Fruit fly (Drosophila melanogaster) whole organism, embryonic: ENCODE data around the gene CG2321.

Experiments used
- B-H1 ChIP-seq: fragments of 200-800 bp; sonication (Bioruptor generic); IDR thresholded peaks from 3 replicates; pipeline ENCODE4 v1.3.6; 2022; ENCODE audit warnings: missing biosample characterization, missing genetic modification characterization
- C15 ChIP-seq: fragments of 200-800 bp; sonication (Bioruptor generic); IDR thresholded peaks from 3 replicates; pipeline ENCODE4 v1.3.6; 2022; ENCODE audit warnings: missing biosample characterization, missing genetic modification characterization
- CG10209 ChIP-seq: fragments of 200-800 bp; sonication (Bioruptor generic); optimal IDR thresholded peaks from 3 replicates; lab custom pipeline; 2017; ENCODE audit warnings: missing biosample characterization, mild to moderate bottlenecking, missing genetic modification characterization, missing genetic modification reagents
- CG10959 ChIP-seq: fragments of 200-800 bp; sonication (Bioruptor generic); IDR thresholded peaks from 2 replicates; pipeline ENCODE4 v1.3.6; 2022; ENCODE audit warnings: missing biosample characterization, missing genetic modification characterization
- CG10979 ChIP-seq: fragments of 200-800 bp; sonication (Bioruptor generic); optimal IDR thresholded peaks from 2 replicates; lab custom pipeline; 2018; ENCODE audit warnings: missing biosample characterization, mild to moderate bottlenecking, missing genetic modification characterization, moderate library complexity
- CG11456 ChIP-seq: fragments of 200-800 bp; sonication (Bioruptor generic); IDR thresholded peaks from 3 replicates; pipeline ENCODE4 v1.3.6; 2022; ENCODE audit warnings: missing biosample characterization, missing genetic modification characterization
- CG1233 ChIP-seq: fragments of 200-800 bp; sonication (Bioruptor generic); optimal IDR thresholded peaks from 4 replicates; lab custom pipeline; 2018; ENCODE audit warnings: missing biosample characterization, mild to moderate bottlenecking, missing genetic modification characterization
- CG14667 ChIP-seq: fragments of 200-800 bp; sonication (Bioruptor generic); IDR thresholded peaks from 2 replicates; pipeline ENCODE4 v1.3.6; 2022; ENCODE audit warnings: missing biosample characterization, missing genetic modification characterization
- CG14710 ChIP-seq: fragments of 200-800 bp; sonication (Bioruptor generic); optimal IDR thresholded peaks from 3 replicates; lab custom pipeline; 2019; ENCODE audit warnings: missing biosample characterization, mild to moderate bottlenecking, missing genetic modification characterization, moderate library complexity
- CG15601 ChIP-seq: fragments of 200-800 bp; sonication (Bioruptor generic); optimal IDR thresholded peaks from 3 replicates; lab custom pipeline; 2019; ENCODE audit warnings: missing biosample characterization, mild to moderate bottlenecking, missing genetic modification characterization, moderate library complexity
- CG17612 ChIP-seq: fragments of 200-800 bp; sonication (Bioruptor generic); IDR thresholded peaks from 2 replicates; pipeline ENCODE4 v1.3.6; 2022; ENCODE audit warnings: missing biosample characterization, missing genetic modification characterization
- CG2678 ChIP-seq: fragments of 200-800 bp; sonication (Bioruptor generic); optimal IDR thresholded peaks from 3 replicates; lab custom pipeline; 2019; ENCODE audit warnings: missing biosample characterization, mild to moderate bottlenecking, missing genetic modification characterization, moderate library complexity
- CG30403 ChIP-seq: fragments of 200-800 bp; sonication (Bioruptor generic); optimal IDR thresholded peaks from 3 replicates; lab custom pipeline; 2016; ENCODE audit warnings: missing biosample characterization, missing genetic modification characterization
- CG30431 ChIP-seq: fragments of 200-800 bp; sonication (Bioruptor generic); optimal IDR thresholded peaks from 2 replicates; lab custom pipeline; 2017; ENCODE audit warnings: missing biosample characterization, missing genetic modification characterization
- CG32532 ChIP-seq: fragments of 200-800 bp; sonication (Bioruptor generic); IDR thresholded peaks from 2 replicates; pipeline ENCODE4 v1.3.6; 2022; ENCODE audit warnings: missing biosample characterization, missing genetic modification characterization
- CG3838 ChIP-seq: fragments of 200-800 bp; sonication (Bioruptor generic); optimal IDR thresholded peaks from 3 replicates; lab custom pipeline; 2016; ENCODE audit warnings: missing biosample characterization, missing genetic modification characterization
- CG4424 ChIP-seq: fragments of 200-800 bp; sonication (Bioruptor generic); optimal IDR thresholded peaks from 3 replicates; lab custom pipeline; 2016; ENCODE audit warnings: missing biosample characterization, missing genetic modification characterization
- CG6175 ChIP-seq: fragments of 200-800 bp; sonication (Bioruptor generic); IDR thresholded peaks from 3 replicates; pipeline ENCODE4 v1.3.6; 2022; ENCODE audit warnings: missing biosample characterization, missing genetic modification characterization
- CG7357 ChIP-seq: fragments of 200-800 bp; sonication (Bioruptor generic); IDR thresholded peaks from 3 replicates; pipeline ENCODE4 v1.3.6; 2022; ENCODE audit warnings: missing biosample characterization, missing genetic modification characterization
- CG7987 ChIP-seq: fragments of 200-800 bp; sonication (Bioruptor generic); optimal IDR thresholded peaks from 2 replicates; lab custom pipeline; 2018; ENCODE audit warnings: missing biosample characterization, mild to moderate bottlenecking, missing genetic modification characterization, moderate library complexity
- D19A ChIP-seq: fragments of 200-800 bp; optimal IDR thresholded peaks from 3 replicates; lab custom pipeline; 2019; ENCODE audit warnings: missing biosample characterization, mild to moderate bottlenecking, missing genetic modification characterization, moderate library complexity
- Fer3 ChIP-seq: fragments of 200-800 bp; sonication (Bioruptor generic); optimal IDR thresholded peaks from 2 replicates; lab custom pipeline; 2018; ENCODE audit warnings: missing biosample characterization, mild to moderate bottlenecking, missing genetic modification characterization, moderate library complexity
- HLH4C ChIP-seq: fragments of 200-800 bp; sonication (Bioruptor generic); IDR thresholded peaks from 3 replicates; pipeline ENCODE4 v1.3.6; 2022; ENCODE audit warnings: missing biosample characterization, missing genetic modification characterization; ENCODE audit not compliant: partially characterized antibody
- Hmr ChIP-seq: fragments of 200-800 bp; sonication (Bioruptor generic); optimal IDR thresholded peaks from 3 replicates; lab custom pipeline; 2017; ENCODE audit warnings: mild to moderate bottlenecking, missing biosample characterization, missing genetic modification reagents, missing genetic modification characterization
- Jarid2 ChIP-seq: fragments of 200-800 bp; sonication (Bioruptor generic); optimal IDR thresholded peaks from 3 replicates; lab custom pipeline; 2017; ENCODE audit warnings: mild to moderate bottlenecking, missing biosample characterization, missing genetic modification reagents, missing genetic modification characterization
- Mad ChIP-seq: fragments of 200-800 bp; sonication (Bioruptor generic); optimal IDR thresholded peaks from 2 replicates; lab custom pipeline; 2016; ENCODE audit warnings: missing biosample characterization, missing genetic modification characterization
- Optix ChIP-seq: fragments of 200-800 bp; sonication (Bioruptor generic); IDR thresholded peaks from 3 replicates; pipeline ENCODE4 v1.3.6; 2022; ENCODE audit warnings: missing biosample characterization, missing genetic modification characterization
- PHDP ChIP-seq: fragments of 200-800 bp; sonication (Bioruptor generic); optimal IDR thresholded peaks from 3 replicates; lab custom pipeline; 2018; ENCODE audit warnings: missing biosample characterization, mild to moderate bottlenecking, missing genetic modification characterization, moderate library complexity
- Pdp1 ChIP-seq, 2 experiments: fragments of 200-800 bp; sonication (Bioruptor generic); optimal IDR thresholded peaks; 3 replicates each; lab custom pipeline; 2016; ENCODE audit warnings: missing biosample characterization in 2 of 2, missing genetic modification characterization in 2 of 2, mild to moderate bottlenecking in 1 of 2, moderate library complexity in 1 of 2
- Stat92E ChIP-seq, 3 experiments: fragments of >200 bp in 2 of 3; fragments of 200-800 bp in 1 of 3; sonication (Bioruptor generic) in 1 of 3; optimal IDR thresholded peaks; 2 replicates each; lab custom pipeline; 2017 to 2019; ENCODE audit warnings: missing biosample characterization in 3 of 3, missing genetic modification characterization in 3 of 3, mild to moderate bottlenecking in 1 of 3, moderate library complexity in 1 of 3
- Trl ChIP-seq, 3 experiments: fragments of >200 bp in 2 of 3; fragments of 200-800 bp in 1 of 3; sonication (Bioruptor generic) in 1 of 3; optimal IDR thresholded peaks; 2 replicates in 1 of 3; 3 replicates in 2 of 3; lab custom pipeline; 2016 to 2017; ENCODE audit warnings: missing biosample characterization in 1 of 3, missing genetic modification characterization in 1 of 3
- ac ChIP-seq: fragments of 200-800 bp; sonication (Bioruptor generic); optimal IDR thresholded peaks from 3 replicates; lab custom pipeline; 2017; ENCODE audit warnings: missing biosample characterization, mild to moderate bottlenecking, missing genetic modification characterization
- ase ChIP-seq: fragments of 200-800 bp; sonication (Bioruptor generic); IDR thresholded peaks from 3 replicates; pipeline ENCODE4 v1.3.6; 2022; ENCODE audit warnings: missing biosample characterization, missing genetic modification characterization
- az2 ChIP-seq: fragments of 200-800 bp; sonication (Bioruptor generic); optimal IDR thresholded peaks from 3 replicates; lab custom pipeline; 2016; ENCODE audit warnings: missing biosample characterization, missing genetic modification characterization
- bab2 ChIP-seq: fragments of 200-800 bp; sonication (Bioruptor generic); optimal IDR thresholded peaks from 2 replicates; lab custom pipeline; 2016; ENCODE audit warnings: missing biosample characterization, missing genetic modification characterization
- bbx ChIP-seq: fragments of 200-800 bp; sonication (Bioruptor generic); IDR thresholded peaks from 2 replicates; pipeline ENCODE4 v1.3.6; 2022; ENCODE audit warnings: missing biosample characterization, missing genetic modification characterization; ENCODE audit not compliant: partially characterized antibody
- ci ChIP-seq: fragments of 200-800 bp; sonication (Bioruptor generic); IDR thresholded peaks from 3 replicates; pipeline ENCODE4 v1.3.6; 2022; ENCODE audit warnings: missing biosample characterization, missing genetic modification characterization
- dmrt11E ChIP-seq: fragments of 200-800 bp; sonication (Bioruptor generic); optimal IDR thresholded peaks from 3 replicates; lab custom pipeline; 2018; ENCODE audit warnings: missing biosample characterization, mild to moderate bottlenecking, missing genetic modification characterization, moderate library complexity
- fu2 ChIP-seq: fragments of 200-800 bp; sonication (Bioruptor generic); optimal IDR thresholded peaks from 2 replicates; lab custom pipeline; 2016; ENCODE audit warnings: missing biosample characterization, missing genetic modification characterization
- gcm ChIP-seq: fragments of 200-800 bp; sonication (Bioruptor generic); optimal IDR thresholded peaks from 2 replicates; lab custom pipeline; 2019; ENCODE audit warnings: missing biosample characterization, mild to moderate bottlenecking, missing genetic modification characterization, moderate library complexity
- lmd ChIP-seq: fragments of 200-800 bp; sonication (Bioruptor generic); IDR thresholded peaks from 2 replicates; pipeline ENCODE4 v1.3.6; 2022; ENCODE audit warnings: missing biosample characterization, missing genetic modification characterization
- nerfin-1 ChIP-seq: fragments of 200-800 bp; sonication (Bioruptor generic); optimal IDR thresholded peaks from 3 replicates; lab custom pipeline; 2019; ENCODE audit warnings: missing biosample characterization, mild to moderate bottlenecking, missing genetic modification characterization, moderate library complexity
- nmo ChIP-seq: fragments of 200-800 bp; sonication (Bioruptor generic); optimal IDR thresholded peaks from 2 replicates; lab custom pipeline; 2018; ENCODE audit warnings: missing biosample characterization, mild to moderate bottlenecking, missing genetic modification characterization, moderate library complexity
- onecut ChIP-seq: fragments of 200-800 bp; sonication (Bioruptor generic); IDR thresholded peaks from 2 replicates; pipeline ENCODE4 v1.3.6; 2022; ENCODE audit warnings: missing biosample characterization, missing genetic modification characterization
- pan ChIP-seq, 4 experiments: fragments of >200 bp in 3 of 4; fragments of 200-800 bp in 1 of 4; sonication (Bioruptor generic) in 1 of 4; optimal IDR thresholded peaks in 3 of 4; IDR thresholded peaks in 1 of 4; 2 replicates each; pipeline versions ENCODE4 v1.3.6 to Lab custom; 2017 to 2022; ENCODE audit warnings: missing biosample characterization in 2 of 4, missing genetic modification characterization in 2 of 4, mixed read lengths in 1 of 4
- pb ChIP-seq: fragments of 200-800 bp; sonication (Bioruptor generic); optimal IDR thresholded peaks from 3 replicates; lab custom pipeline; 2016; ENCODE audit warnings: missing biosample characterization, missing genetic modification characterization
- row ChIP-seq: fragments of 200-800 bp; sonication (Bioruptor generic); IDR thresholded peaks from 3 replicates; pipeline ENCODE4 v1.3.6; 2022; ENCODE audit warnings: missing biosample characterization, missing genetic modification characterization
- tgo ChIP-seq: fragments of 200-800 bp; sonication (Bioruptor generic); IDR thresholded peaks from 3 replicates; pipeline ENCODE4 v1.3.6; 2022; ENCODE audit warnings: missing biosample characterization, missing genetic modification characterization
- tup ChIP-seq: fragments of 200-800 bp; sonication (Bioruptor generic); optimal IDR thresholded peaks from 2 replicates; lab custom pipeline; 2016; ENCODE audit warnings: missing biosample characterization, mild to moderate bottlenecking, missing genetic modification characterization, moderate library complexity

The CG2321 gene

dm6 chr3R:29522164-29522563 lies 33.1 kb upstream of the CG2321 start:
- TF ChIP-seq CG7357 (GFP tag; lab: Robert Waterston, UW) = peak; percentile 41; the same call in 1 of the 3 replicates
- peak; percentile 17; the same call in 1 of the 3 replicates for TF ChIP-seq Optix (GFP tag; lab: Robert Waterston, UW)
- TF ChIP-seq ci (GFP tag; lab: Robert Waterston, UW) = peak; percentile 70; the same call in 2 of the 3 replicates
- peak; percentile 43; the same call in 1 of the 2 replicates for TF ChIP-seq lmd (GFP tag; lab: Robert Waterston, UW)
- peak; percentile 66 for TF ChIP-seq D19A (tag; lab: Kevin White, UChicago)
- TF ChIP-seq ac = peak; percentile 37
- TF ChIP-seq CG6175 (GFP tag; lab: Robert Waterston, UW) = no peak
- peak; percentile 84 for TF ChIP-seq CG10979 (tag; lab: Kevin White, UChicago)
- no peak for TF ChIP-seq Trl (optimal IDR thresholded peaks at IDR 0.05; lab: Kevin White, UChicago)
- TF ChIP-seq Trl (GFP tag; optimal IDR thresholded peaks at IDR 0.05; lab: Kevin White, UChicago) = no peak
- no peak; the same call in 2 of the 3 replicates for TF ChIP-seq tgo (GFP tag; lab: Robert Waterston, UW)
- TF ChIP-seq CG30403 (GFP tag; lab: Kevin White, UChicago) = peak; percentile 44
- TF ChIP-seq CG14667 = peak; percentile 42; the same call in 1 of the 2 replicates
- TF ChIP-seq Stat92E (GFP tag; optimal IDR thresholded peaks at IDR 0.05; lab: Kevin White, UChicago) = no peak
- no peak for TF ChIP-seq pan (optimal IDR thresholded peaks at IDR 0.05; lab: Kevin White, UChicago)
- TF ChIP-seq pan (GFP tag; optimal IDR thresholded peaks at IDR 0.05 in 1 of 2, IDR thresholded peaks at IDR 0.05 in 1 of 2) = peak in 1 of 2 experiments; percentile 60
- TF ChIP-seq CG17612 (GFP tag; lab: Robert Waterston, UW) = no peak
- TF ChIP-seq gcm (GFP tag; lab: Kevin White, UChicago) = peak; percentile 46
- TF ChIP-seq CG10959 (GFP tag; lab: Robert Waterston, UW) = peak; percentile 67
- peak; percentile 42 for TF ChIP-seq bab2
- TF ChIP-seq Jarid2 (GFP tag; lab: Kevin White, UChicago) = no peak
- TF ChIP-seq HLH4C (GFP tag; lab: Robert Waterston, UW) = no peak
- TF ChIP-seq B-H1 = peak; percentile 24; the same call in 1 of the 3 replicates
- no peak for TF ChIP-seq CG11456
- TF ChIP-seq Pdp1 (GFP tag; optimal IDR thresholded peaks at IDR 0.05; lab: Kevin White, UChicago) = peak in 1 of 2 experiments; percentile 25
- TF ChIP-seq az2 = peak; percentile 48
- TF ChIP-seq PHDP (tag; lab: Kevin White, UChicago) = peak; percentile 29
- peak; percentile 46 for TF ChIP-seq nerfin-1
- TF ChIP-seq CG32532 (GFP tag; lab: Robert Waterston, UW) = no peak
- peak; percentile 51 for TF ChIP-seq CG2678 (tag; lab: Kevin White, UChicago)
- TF ChIP-seq ase = no peak
- peak; percentile 64 for TF ChIP-seq CG4424 (GFP tag; lab: Kevin White, UChicago)
- no peak for TF ChIP-seq bbx
- no peak for TF ChIP-seq Mad
- TF ChIP-seq nmo (GFP tag; lab: Kevin White, UChicago) = peak; percentile 56
- peak; percentile 36 for TF ChIP-seq CG1233 (GFP tag; lab: Kevin White, UChicago)
- peak; percentile 30 for TF ChIP-seq CG30431 (GFP tag; lab: Kevin White, UChicago)
- TF ChIP-seq dmrt11E (tag; lab: Kevin White, UChicago) = peak; percentile 88
- peak; percentile 43 for TF ChIP-seq onecut
- peak; percentile 58 for TF ChIP-seq row (GFP tag; lab: Robert Waterston, UW)
- TF ChIP-seq Fer3 (tag; lab: Kevin White, UChicago) = no peak
- peak; percentile 38 for TF ChIP-seq CG15601 (tag; lab: Kevin White, UChicago)
- no peak for TF ChIP-seq pb (GFP tag; lab: Kevin White, UChicago)
- no peak for TF ChIP-seq CG7987
- TF ChIP-seq tup = no peak
- no peak for TF ChIP-seq fu2 (GFP tag; lab: Kevin White, UChicago)
- TF ChIP-seq Hmr = no peak
- TF ChIP-seq CG3838 (GFP tag; lab: Kevin White, UChicago) = no peak
- peak; percentile 76 for TF ChIP-seq CG14710 (tag; lab: Kevin White, UChicago)
- TF ChIP-seq C15 (GFP tag; lab: Robert Waterston, UW) = no peak
- peak; percentile 44 for TF ChIP-seq CG10209 (GFP tag; lab: Kevin White, UChicago)
